Fruit fly (Drosophila melanogaster) whole organism, embryonic: ENCODE data around the gene Obp83g.

Experiments used
- ATbp ChIP-seq: fragments of 200-800 bp; sonication (Bioruptor generic); optimal IDR thresholded peaks from 2 replicates; lab custom pipeline; 2017; ENCODE audit warnings: missing biosample characterization, mild to moderate bottlenecking, missing genetic modification characterization, missing genetic modification reagents
- CG10147 ChIP-seq: fragments of 200-800 bp; sonication (Bioruptor generic); optimal IDR thresholded peaks from 2 replicates; lab custom pipeline; 2019; ENCODE audit warnings: missing biosample characterization, mild to moderate bottlenecking, missing genetic modification characterization, moderate library complexity
- CG1024 ChIP-seq: fragments of 200-800 bp; sonication (Bioruptor generic); IDR thresholded peaks from 2 replicates; pipeline ENCODE4 v1.3.6; 2022; ENCODE audit warnings: missing biosample characterization, missing genetic modification characterization
- CG12071 ChIP-seq: fragments of 200-800 bp; sonication (Bioruptor generic); optimal IDR thresholded peaks from 3 replicates; lab custom pipeline; 2018; ENCODE audit warnings: missing biosample characterization, mild to moderate bottlenecking, missing genetic modification characterization
- CG12744 ChIP-seq: fragments of 200-800 bp; sonication (Bioruptor generic); optimal IDR thresholded peaks from 2 replicates; lab custom pipeline; 2016; ENCODE audit warnings: missing biosample characterization, missing genetic modification characterization
- CG15011 ChIP-seq: fragments of 200-800 bp; sonication (Bioruptor generic); optimal IDR thresholded peaks from 3 replicates; lab custom pipeline; 2018; ENCODE audit warnings: missing biosample characterization, mild to moderate bottlenecking, missing genetic modification characterization
- CG15479 ChIP-seq: fragments of 200-800 bp; sonication (Bioruptor generic); optimal IDR thresholded peaks from 3 replicates; lab custom pipeline; 2019; ENCODE audit warnings: missing biosample characterization, mild to moderate bottlenecking, missing genetic modification characterization, moderate library complexity
- CG15696 ChIP-seq: fragments of 200-800 bp; sonication (Bioruptor generic); optimal IDR thresholded peaks from 2 replicates; lab custom pipeline; 2019; ENCODE audit warnings: missing biosample characterization, mild to moderate bottlenecking, missing genetic modification characterization, moderate library complexity
- CG1602 ChIP-seq: fragments of 200-800 bp; sonication (Bioruptor generic); optimal IDR thresholded peaks from 3 replicates; lab custom pipeline; 2016; ENCODE audit warnings: missing biosample characterization, missing genetic modification characterization
- CG1792 ChIP-seq: fragments of 200-800 bp; sonication (Bioruptor generic); optimal IDR thresholded peaks from 2 replicates; lab custom pipeline; 2016; ENCODE audit warnings: missing biosample characterization, missing genetic modification characterization
- CG31388 ChIP-seq: fragments of 200-800 bp; sonication (Bioruptor generic); optimal IDR thresholded peaks from 2 replicates; lab custom pipeline; 2016; ENCODE audit warnings: missing biosample characterization, missing genetic modification characterization
- CG32772 ChIP-seq: fragments of 200-800 bp; sonication (Bioruptor generic); IDR thresholded peaks from 2 replicates; pipeline ENCODE4 v1.3.6; 2022; ENCODE audit warnings: missing biosample characterization, missing genetic modification characterization
- CG34422 ChIP-seq: fragments of 200-800 bp; sonication (Bioruptor generic); IDR thresholded peaks from 3 replicates; pipeline ENCODE4 v1.3.6; 2022; ENCODE audit warnings: missing biosample characterization, missing genetic modification characterization
- CG4820 ChIP-seq: fragments of 200-800 bp; sonication (Bioruptor generic); optimal IDR thresholded peaks from 3 replicates; lab custom pipeline; 2016; ENCODE audit warnings: missing biosample characterization, missing genetic modification characterization
- CG8290 ChIP-seq, 3 experiments: fragments of 200-800 bp; sonication (Bioruptor generic); optimal IDR thresholded peaks; 2 replicates each; lab custom pipeline; 2016 to 2019; ENCODE audit warnings: missing biosample characterization in 3 of 3, missing genetic modification characterization in 3 of 3, mild to moderate bottlenecking in 2 of 3, moderate library complexity in 1 of 3
- CG8765 ChIP-seq: fragments of 200-800 bp; sonication (Bioruptor generic); IDR thresholded peaks from 2 replicates; pipeline ENCODE4 v1.3.6; 2022; ENCODE audit warnings: missing biosample characterization, missing genetic modification characterization
- D19B ChIP-seq: fragments of 200-800 bp; sonication (Bioruptor generic); optimal IDR thresholded peaks from 2 replicates; lab custom pipeline; 2017; ENCODE audit warnings: missing biosample characterization, mild to moderate bottlenecking, missing genetic modification characterization
- Dek ChIP-seq: fragments of 200-800 bp; sonication (Bioruptor generic); optimal IDR thresholded peaks from 3 replicates; lab custom pipeline; 2019; ENCODE audit warnings: missing biosample characterization, mild to moderate bottlenecking, missing genetic modification characterization, moderate library complexity
- Dfd ChIP-seq, 2 experiments: fragments of >200 bp; optimal IDR thresholded peaks; 2 replicates each; lab custom pipeline; 2017; ENCODE audit warnings: missing biosample characterization in 2 of 2, missing genetic modification characterization in 2 of 2
- Ets97D ChIP-seq: fragments of 200-800 bp; sonication (Bioruptor generic); optimal IDR thresholded peaks from 3 replicates; lab custom pipeline; 2016; ENCODE audit warnings: missing biosample characterization, missing genetic modification characterization
- Gsc ChIP-seq: fragments of 200-800 bp; sonication (Bioruptor generic); IDR thresholded peaks from 2 replicates; pipeline ENCODE4 v1.3.6; 2022; ENCODE audit warnings: missing biosample characterization, missing genetic modification characterization
- Gug ChIP-seq: fragments of 200-800 bp; sonication (Bioruptor generic); IDR thresholded peaks from 4 replicates; pipeline ENCODE4 v1.3.6; 2022; ENCODE audit warnings: missing biosample characterization, missing genetic modification characterization
- HHEX ChIP-seq: fragments of 200-800 bp; sonication (Bioruptor generic); optimal IDR thresholded peaks from 3 replicates; lab custom pipeline; 2017; ENCODE audit warnings: missing biosample characterization, mild to moderate bottlenecking, missing genetic modification characterization, missing genetic modification reagents
- HLH3B ChIP-seq: fragments of 200-800 bp; sonication (Bioruptor generic); IDR thresholded peaks from 2 replicates; pipeline ENCODE4 v1.3.6; 2022; ENCODE audit warnings: missing biosample characterization, missing genetic modification characterization
- Hey ChIP-seq: fragments of 200-800 bp; sonication (Bioruptor generic); optimal IDR thresholded peaks from 3 replicates; lab custom pipeline; 2018; ENCODE audit warnings: missing biosample characterization, mild to moderate bottlenecking, missing genetic modification characterization
- Hr39 ChIP-seq: fragments of >200 bp; optimal IDR thresholded peaks from 2 replicates; lab custom pipeline; 2017
- Jarid2 ChIP-seq: fragments of 200-800 bp; sonication (Bioruptor generic); optimal IDR thresholded peaks from 3 replicates; lab custom pipeline; 2017; ENCODE audit warnings: mild to moderate bottlenecking, missing biosample characterization, missing genetic modification reagents, missing genetic modification characterization
- Lhr ChIP-seq: fragments of 200-800 bp; sonication (Bioruptor generic); optimal IDR thresholded peaks from 3 replicates; lab custom pipeline; 2017; ENCODE audit warnings: mild to moderate bottlenecking, missing biosample characterization, missing genetic modification reagents, missing genetic modification characterization
- Side ChIP-seq: fragments of 200-800 bp; sonication (Bioruptor generic); optimal IDR thresholded peaks from 2 replicates; lab custom pipeline; 2016; ENCODE audit warnings: missing biosample characterization, missing genetic modification characterization
- Sry-β ChIP-seq: fragments of 200-800 bp; sonication (Bioruptor generic); optimal IDR thresholded peaks from 2 replicates; lab custom pipeline; 2018; ENCODE audit warnings: missing biosample characterization, mild to moderate bottlenecking, missing genetic modification characterization, moderate library complexity
- Stat92E ChIP-seq, 3 experiments: fragments of >200 bp in 2 of 3; fragments of 200-800 bp in 1 of 3; sonication (Bioruptor generic) in 1 of 3; optimal IDR thresholded peaks; 2 replicates each; lab custom pipeline; 2017 to 2019; ENCODE audit warnings: missing biosample characterization in 3 of 3, missing genetic modification characterization in 3 of 3, mild to moderate bottlenecking in 1 of 3, moderate library complexity in 1 of 3
- Taf1 ChIP-seq: fragments of 200-800 bp; sonication (Bioruptor generic); IDR thresholded peaks from 2 replicates; pipeline ENCODE4 v1.3.6; 2022; ENCODE audit warnings: missing biosample characterization, missing genetic modification characterization
- Usf ChIP-seq: fragments of 200-800 bp; sonication (Bioruptor generic); optimal IDR thresholded peaks from 2 replicates; lab custom pipeline; 2017; ENCODE audit warnings: missing genotype, missing biosample characterization, missing genetic modification characterization
- ara ChIP-seq: fragments of 200-800 bp; sonication (Bioruptor generic); IDR thresholded peaks from 2 replicates; pipeline ENCODE4 v1.3.6; 2022; ENCODE audit warnings: missing biosample characterization, missing genetic modification characterization
- bowl ChIP-seq: fragments of 200-800 bp; sonication (Bioruptor generic); IDR thresholded peaks from 2 replicates; pipeline ENCODE4 v1.3.6; 2022; ENCODE audit warnings: missing biosample characterization, missing genetic modification characterization
- chinmo ChIP-seq: fragments of 200-800 bp; sonication (Bioruptor generic); IDR thresholded peaks from 4 replicates; pipeline ENCODE4 v1.3.6; 2022; ENCODE audit warnings: missing biosample characterization, missing genetic modification characterization; ENCODE audit not compliant: partially characterized antibody
- chn ChIP-seq: fragments of 200-800 bp; sonication (Bioruptor generic); optimal IDR thresholded peaks from 2 replicates; lab custom pipeline; 2016; ENCODE audit warnings: missing biosample characterization, missing genetic modification characterization
- ci ChIP-seq: fragments of 200-800 bp; sonication (Bioruptor generic); IDR thresholded peaks from 3 replicates; pipeline ENCODE4 v1.3.6; 2022; ENCODE audit warnings: missing biosample characterization, missing genetic modification characterization
- croc ChIP-seq: fragments of 200-800 bp; sonication (Bioruptor generic); conservative IDR thresholded peaks from 3 replicates; pipeline ENCODE4 v1.3.6; 2022; ENCODE audit warnings: missing biosample characterization, missing genetic modification characterization
- danr ChIP-seq: fragments of 200-800 bp; sonication (Bioruptor generic); IDR thresholded peaks from 2 replicates; pipeline ENCODE4 v1.3.6; 2022; ENCODE audit warnings: missing biosample characterization, missing genetic modification characterization
- dmrt99B ChIP-seq: fragments of 200-800 bp; sonication (Bioruptor generic); optimal IDR thresholded peaks from 2 replicates; lab custom pipeline; 2018; ENCODE audit warnings: missing biosample characterization, mild to moderate bottlenecking, missing genetic modification characterization, moderate library complexity
- exex ChIP-seq: fragments of 200-800 bp; sonication (Bioruptor generic); optimal IDR thresholded peaks from 4 replicates; lab custom pipeline; 2018; ENCODE audit warnings: missing biosample characterization, mild to moderate bottlenecking, missing genetic modification characterization, moderate library complexity
- gcm ChIP-seq: fragments of 200-800 bp; sonication (Bioruptor generic); optimal IDR thresholded peaks from 2 replicates; lab custom pipeline; 2019; ENCODE audit warnings: missing biosample characterization, mild to moderate bottlenecking, missing genetic modification characterization, moderate library complexity
- lab ChIP-seq: fragments of 200-800 bp; sonication (Bioruptor generic); optimal IDR thresholded peaks from 3 replicates; lab custom pipeline; 2017; ENCODE audit warnings: missing biosample characterization, missing genetic modification characterization, mild to moderate bottlenecking, moderate library complexity, missing genetic modification reagents
- lov ChIP-seq, 2 experiments: fragments of 200-800 bp in 1 of 2; fragments of >200 bp in 1 of 2; sonication (Bioruptor generic) in 1 of 2; IDR thresholded peaks in 1 of 2; optimal IDR thresholded peaks in 1 of 2; 2 replicates in 1 of 2; 3 replicates in 1 of 2; pipeline versions ENCODE4 v1.3.6 to Lab custom; 2017 to 2022; ENCODE audit warnings: missing biosample characterization in 1 of 2, missing genetic modification characterization in 1 of 2
- salm ChIP-seq: fragments of 200-800 bp; sonication (Bioruptor generic); optimal IDR thresholded peaks from 2 replicates; lab custom pipeline; 2018; ENCODE audit warnings: missing biosample characterization, mild to moderate bottlenecking, missing genetic modification characterization
- sna ChIP-seq: fragments of 200-800 bp; sonication (Bioruptor generic); IDR thresholded peaks from 2 replicates; pipeline ENCODE4 v1.3.6; 2022; ENCODE audit warnings: missing biosample characterization, missing genetic modification characterization; ENCODE audit not compliant: partially characterized antibody
- tll ChIP-seq, 2 experiments: fragments of 200-800 bp in 1 of 2; fragments of >200 bp in 1 of 2; sonication (Bioruptor generic) in 1 of 2; optimal IDR thresholded peaks; 2 replicates each; lab custom pipeline; 2017 to 2019; ENCODE audit warnings: missing biosample characterization in 2 of 2, missing genetic modification characterization in 2 of 2, mild to moderate bottlenecking in 1 of 2, moderate library complexity in 1 of 2
- vnd ChIP-seq: fragments of 200-800 bp; sonication (Bioruptor generic); IDR thresholded peaks from 3 replicates; pipeline ENCODE4 v1.3.6; 2022; ENCODE audit warnings: missing biosample characterization, missing genetic modification characterization; ENCODE audit not compliant: partially characterized antibody

Gene Obp83g

dm6 chr3R:6112252-6112995, at the start of gene Obp83g (continued):
- TF ChIP-seq Hey (tag; lab: Kevin White, UChicago) (no peak), ATbp (peak; percentile 29), CG12071 (no peak), tll (GFP tag; optimal IDR thresholded peaks at IDR 0.05; lab: Kevin White, UChicago) (no peak), croc (no peak; the same call in 2 of the 3 replicates), CG15696 (tag; lab: Kevin White, UChicago) (no peak), danr (GFP tag; lab: Robert Waterston, UW) (no peak), CG8290 (GFP tag; optimal IDR thresholded peaks at IDR 0.05; lab: Kevin White, UChicago) (no peak), CG8290 (tag; optimal IDR thresholded peaks at IDR 0.05; lab: Kevin White, UChicago) (no peak), ci (GFP tag; lab: Robert Waterston, UW) (no peak), CG34422 (GFP tag; lab: Robert Waterston, UW) (no peak), CG4820 (GFP tag; lab: Kevin White, UChicago) (peak; percentile 4), dmrt99B (tag; lab: Kevin White, UChicago) (peak; percentile 71), CG8765 (GFP tag; lab: Robert Waterston, UW) (no peak), Lhr (GFP tag; lab: Kevin White, UChicago) (no peak), vnd (GFP tag; lab: Robert Waterston, UW) (no peak), Sry-β (GFP tag; lab: Kevin White, UChicago) (no peak), Side (GFP tag; lab: Kevin White, UChicago) (no peak), lov (optimal IDR thresholded peaks at IDR 0.05; lab: Kevin White, UChicago) (no peak), lov (GFP tag; IDR thresholded peaks at IDR 0.05; lab: Robert Waterston, UW) (0 out of 3 replicates have a peak, but pooled peaks have one; percentile 48), gcm (no peak), bowl (GFP tag; lab: Robert Waterston, UW) (no peak), Dfd (GFP tag; optimal IDR thresholded peaks at IDR 0.05; lab: Kevin White, UChicago) (no peak), Hr39 (lab: Kevin White, UChicago) (no peak), CG1792 (GFP tag; lab: Kevin White, UChicago) (no peak), CG1024 (GFP tag; lab: Robert Waterston, UW) (no peak), Ets97D (no peak), Taf1 (GFP tag; lab: Robert Waterston, UW) (no peak), Dek (peak; percentile 26), CG10147 (GFP tag; lab: Kevin White, UChicago) (peak; percentile 47), CG32772 (GFP tag; lab: Robert Waterston, UW) (no peak), exex (tag; lab: Kevin White, UChicago) (no peak), CG15011 (peak; percentile 6), chn (GFP tag; lab: Kevin White, UChicago) (no peak), CG31388 (GFP tag; lab: Kevin White, UChicago) (no peak), CG12744 (GFP tag; lab: Kevin White, UChicago) (no peak), Usf (GFP tag; lab: Kevin White, UChicago) (peak; percentile 4)

DNA sequence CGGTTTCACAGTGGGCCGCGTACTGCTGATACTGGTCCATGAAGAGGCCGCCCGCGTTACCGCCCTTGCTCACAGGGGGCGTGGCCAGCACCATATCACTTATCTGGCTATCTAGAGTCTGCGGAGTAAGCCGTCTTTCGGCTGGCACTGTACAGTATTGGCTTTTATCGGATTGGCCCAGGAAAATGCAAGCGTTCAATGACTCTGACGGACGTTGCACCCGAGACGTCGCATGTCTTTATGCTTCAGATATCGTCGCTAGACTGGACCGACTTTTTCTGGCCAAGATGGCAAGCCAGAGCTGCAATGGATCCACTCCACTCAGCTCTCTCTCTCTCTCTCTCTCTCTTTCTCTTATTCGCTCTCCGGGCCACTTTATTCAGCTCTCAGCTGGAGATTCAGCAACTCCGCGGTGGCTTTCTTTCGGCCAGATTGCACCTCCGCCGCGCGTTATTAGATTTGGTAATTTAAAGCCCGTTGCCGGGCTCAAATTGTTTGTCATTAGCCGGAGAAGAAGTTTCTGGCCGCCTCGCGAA, 44.9 kb upstream of the Obp83g start, which contains the start of gene CG31559:
TSS of gene CG31559 (minus strand) at position 273 of the 536 bp plus-strand sequence.
- TF ChIP-seq lab (GFP tag; lab: Kevin White, UChicago) (no peak), D19B (GFP tag; lab: Kevin White, UChicago) (no peak), Gug (GFP tag; lab: Robert Waterston, UW) (no peak), ara (GFP tag; lab: Robert Waterston, UW) (no peak), CG1602 (GFP tag; lab: Kevin White, UChicago) (no peak), CG15479 (GFP tag; lab: Kevin White, UChicago) (no peak), Stat92E (GFP tag; optimal IDR thresholded peaks at IDR 0.05; lab: Kevin White, UChicago) (no peak), HHEX (GFP tag; lab: Kevin White, UChicago) (no peak), Jarid2 (GFP tag; lab: Kevin White, UChicago) (peak; percentile 27), chinmo (GFP tag; lab: Robert Waterston, UW) (0 out of 4 replicates have a peak, but pooled peaks have one; percentile 32), sna (GFP tag; lab: Robert Waterston, UW) (0 out of 2 replicates have a peak, but pooled peaks have one; percentile 16), HLH3B (GFP tag; lab: Robert Waterston, UW) (0 out of 2 replicates have a peak, but pooled peaks have one; percentile 5), Gsc (GFP tag; lab: Robert Waterston, UW) (no peak), salm (tag; lab: Kevin White, UChicago) (no peak)
